Worm (Caenorhabditis elegans) whole organism, early embryonic: ENCODE data around the gene C16C4.18.
"Not testable (repeated sequence)": the region's sequence is repeated elsewhere in the genome, so short reads cannot be mapped to it uniquely, and the experiment has no call there.

Experiments
- B0310.2 ChIP-seq: sonication (generic microtip); optimal IDR thresholded peaks from 2 replicates; lab custom pipeline; 2016; ENCODE audit warnings: mild to moderate bottlenecking, missing genetic modification characterization, missing compliant biosample characterization
- F13C5.2 ChIP-seq: sonication (generic microtip); optimal IDR thresholded peaks from 2 replicates; lab custom pipeline; 2017; ENCODE audit warnings: mild to moderate bottlenecking, missing genetic modification characterization, inconsistent platforms, missing compliant biosample characterization
- aly-1 ChIP-seq: sonication (generic microtip); optimal IDR thresholded peaks from 2 replicates; lab custom pipeline; 2016; ENCODE audit warnings: missing genetic modification characterization, missing compliant biosample characterization
- ama-1 ChIP-seq: fragments of 150-350 bp; optimal IDR thresholded peaks from 2 replicates; lab custom pipeline; 2014
- ceh-13 ChIP-seq: fragments of 200-800 bp; sonication (Bioruptor generic); optimal IDR thresholded peaks from 2 replicates; lab custom pipeline; 2018; ENCODE audit warnings: mild to moderate bottlenecking, missing genetic modification characterization, missing compliant biosample characterization
- ceh-36 ChIP-seq: sonication (generic microtip); optimal IDR thresholded peaks from 2 replicates; lab custom pipeline; 2016; ENCODE audit warnings: missing genetic modification characterization, inconsistent platforms, missing compliant biosample characterization
- ets-7 ChIP-seq: sonication (generic microtip); optimal IDR thresholded peaks from 2 replicates; lab custom pipeline; 2016; ENCODE audit warnings: missing genotype, missing genetic modification characterization, missing compliant biosample characterization
- flt-1 ChIP-seq: fragments of 200-800 bp; sonication (Bioruptor generic); IDR thresholded peaks from 2 replicates; pipeline ENCODE4 v1.3.6; 2022; ENCODE audit warnings: missing genetic modification characterization, missing compliant biosample characterization
- hmbx-1 ChIP-seq: sonication (generic microtip); optimal IDR thresholded peaks from 2 replicates; lab custom pipeline; 2016; ENCODE audit warnings: mild to moderate bottlenecking, missing genetic modification characterization, missing compliant biosample characterization
- hmg-4 ChIP-seq: fragments of 200-800 bp; sonication (Bioruptor generic); optimal IDR thresholded peaks from 2 replicates; lab custom pipeline; 2018; ENCODE audit warnings: mild to moderate bottlenecking, missing genetic modification characterization, missing compliant biosample characterization
- hnd-1 ChIP-seq: sonication (generic microtip); optimal IDR thresholded peaks from 2 replicates; lab custom pipeline; 2016; ENCODE audit warnings: missing genetic modification characterization, missing compliant biosample characterization
- pes-1 ChIP-seq: fragments of 200-800 bp; sonication (Bioruptor generic); IDR thresholded peaks from 2 replicates; pipeline ENCODE4 v1.3.6; 2022; ENCODE audit warnings: missing genetic modification reagents, missing genetic modification characterization, missing compliant biosample characterization
- scrt-1 ChIP-seq: fragments of 200-800 bp; sonication (Bioruptor generic); IDR thresholded peaks from 2 replicates; pipeline ENCODE4 v1.3.6; 2022; ENCODE audit warnings: missing genetic modification characterization, missing compliant biosample characterization
- sea-1 ChIP-seq: fragments of 200-800 bp; sonication (Bioruptor generic); conservative IDR thresholded peaks from 2 replicates; pipeline ENCODE4 v1.3.6; 2022; ENCODE audit warnings: missing genetic modification characterization, missing compliant biosample characterization
- tbx-11 ChIP-seq: fragments of 200-800 bp; sonication (Bioruptor generic); IDR thresholded peaks from 2 replicates; pipeline ENCODE4 v1.3.6; 2022; ENCODE audit warnings: missing genetic modification characterization, missing compliant biosample characterization
- tbx-37 ChIP-seq: fragments of 200-800 bp; sonication (Bioruptor generic); conservative IDR thresholded peaks from 2 replicates; pipeline ENCODE4 v1.3.6; 2022; ENCODE audit warnings: missing genetic modification reagents, missing genetic modification characterization, missing compliant biosample characterization
- tra-4 ChIP-seq: sonication (generic microtip); optimal IDR thresholded peaks from 2 replicates; lab custom pipeline; 2017; ENCODE audit warnings: missing genetic modification characterization, missing compliant biosample characterization

C16C4.18 gene

DNA sequence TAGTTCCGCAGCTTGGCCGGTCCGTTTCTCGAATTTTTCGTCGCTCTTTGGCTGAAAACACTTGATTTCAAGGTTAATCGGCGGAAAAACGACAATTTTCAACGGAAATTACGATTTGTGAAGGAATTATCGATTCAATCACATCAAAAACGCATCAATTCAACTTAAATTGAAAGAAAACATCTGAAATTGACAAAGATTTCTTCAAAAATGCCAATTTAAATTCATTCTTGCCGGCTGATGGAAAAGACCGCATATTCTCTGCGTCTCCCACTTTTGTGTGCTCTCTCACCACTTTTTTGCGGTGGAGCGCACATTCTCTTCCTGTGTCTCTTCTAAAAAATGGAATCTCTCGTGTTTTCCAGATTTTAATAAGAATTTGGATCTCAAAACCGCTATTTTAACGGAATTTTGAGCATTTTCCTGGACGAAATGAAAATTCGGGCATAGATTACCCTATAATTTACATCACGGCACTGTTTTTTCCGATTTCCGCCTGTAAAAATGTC, at the start of gene C16C4.18:
Gene C16C4.18, minus strand, starts transcription at position 51 of the 509 bp plus-strand sequence.
- not testable (repeated sequence) for TF ChIP-seq hnd-1; tra-4 (tag; lab: Kevin White, UChicago); hmg-4

- TF ChIP-seq ceh-36 (tag; lab: Kevin White, UChicago) (no peak), hmbx-1 (tag; lab: Kevin White, UChicago) (no peak), tbx-37 (GFP tag; lab: Robert Waterston, UW) (no peak), tra-4 (tag; lab: Kevin White, UChicago) (no peak), B0310.2 (tag; lab: Kevin White, UChicago) (no peak), pes-1 (no peak), ets-7 (tag; lab: Kevin White, UChicago) (no peak), scrt-1 (GFP tag; lab: Robert Waterston, UW) (no peak), hmg-4 (no peak)
These were observed 44.0 kb upstream of the C16C4.18 start, which contains the start of gene math-22 for ce11 chrII:1905104-1905503. TSS of gene math-22 (plus strand) at chrII:1905404.

DNA sequence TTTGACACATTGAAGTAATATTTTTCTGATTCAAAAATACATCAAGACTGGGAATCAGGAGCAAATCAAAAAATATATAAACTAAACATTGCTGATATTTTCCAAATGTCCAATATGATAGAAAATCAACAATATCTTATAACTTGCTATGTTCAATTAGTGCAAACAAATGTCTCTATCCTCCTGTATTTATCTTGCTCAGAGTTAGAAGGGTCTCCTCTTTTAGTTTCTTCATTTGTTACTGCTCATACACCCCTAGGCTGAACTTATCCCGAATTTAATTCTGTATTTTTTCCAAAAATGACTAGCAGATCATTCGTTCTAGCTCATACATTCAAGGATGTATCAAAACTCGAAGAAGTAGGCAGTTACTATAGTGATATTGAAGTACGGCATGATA, 40.8 kb upstream of the C16C4.18 start, which contains the start of gene math-23:
Gene math-23, plus strand, starts transcription at position 301 of the 400 bp plus-strand sequence.
- TF ChIP-seq scrt-1 (GFP tag; lab: Robert Waterston, UW): no peak
- TF ChIP-seq ceh-13: no peak
- TF ChIP-seq pes-1: no peak
- TF ChIP-seq ceh-36 (tag; lab: Kevin White, UChicago): no peak
- TF ChIP-seq hmg-4: no peak
- TF ChIP-seq flt-1 (GFP tag; lab: Robert Waterston, UW): no peak
- no peak for TF ChIP-seq aly-1 (tag; lab: Kevin White, UChicago)
- TF ChIP-seq tbx-37 (GFP tag; lab: Robert Waterston, UW): no peak
- TF ChIP-seq F13C5.2 (tag; lab: Kevin White, UChicago): no peak
- TF ChIP-seq ets-7 (tag; lab: Kevin White, UChicago): no peak

DNA sequence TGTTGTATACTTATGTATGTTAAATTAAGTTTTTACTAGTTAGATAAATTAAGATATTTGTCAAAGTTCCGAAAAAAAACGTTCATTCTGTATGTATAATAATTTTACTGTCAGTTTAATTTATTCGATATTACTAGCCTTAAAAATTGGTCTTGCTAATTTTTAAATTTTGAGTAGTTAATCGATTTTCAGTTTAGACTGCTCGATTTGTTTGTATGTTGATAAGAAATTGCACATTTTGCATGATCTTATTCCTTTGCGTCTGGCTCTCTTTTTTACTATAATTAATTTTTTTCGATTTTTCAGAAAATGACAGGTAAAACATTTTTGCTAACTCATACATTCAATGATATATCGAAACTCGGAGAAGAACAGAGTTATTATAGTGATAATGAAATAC, 38.8 kb upstream of the C16C4.18 start, which contains the start of gene math-24:
Gene math-24, plus strand, starts transcription at position 301 of the 400 bp plus-strand sequence.
- no peak for TF ChIP-seq ama-1 (lab: Kevin White, UChicago)
- no peak for TF ChIP-seq aly-1 (tag; lab: Kevin White, UChicago)
- no peak for TF ChIP-seq scrt-1 (GFP tag; lab: Robert Waterston, UW)
- no peak for TF ChIP-seq hmbx-1 (tag; lab: Kevin White, UChicago)
- no peak for TF ChIP-seq ceh-13
- TF ChIP-seq tbx-37 (GFP tag; lab: Robert Waterston, UW): no peak
- no peak for TF ChIP-seq B0310.2 (tag; lab: Kevin White, UChicago)
- TF ChIP-seq flt-1 (GFP tag; lab: Robert Waterston, UW): no peak
- no peak for TF ChIP-seq sea-1 (GFP tag; lab: Robert Waterston, UW)
- no peak for TF ChIP-seq tbx-11 (GFP tag; lab: Robert Waterston, UW)
- no peak for TF ChIP-seq F13C5.2 (tag; lab: Kevin White, UChicago)
- TF ChIP-seq tra-4 (tag; lab: Kevin White, UChicago): no peak
- no peak for TF ChIP-seq pes-1
- TF ChIP-seq ets-7 (tag; lab: Kevin White, UChicago): no peak
- no peak for TF ChIP-seq hmg-4
- no peak for TF ChIP-seq hnd-1
- TF ChIP-seq ceh-36 (tag; lab: Kevin White, UChicago): no peak

- TF ChIP-seq hnd-1: no peak
- no peak for TF ChIP-seq ets-7 (tag; lab: Kevin White, UChicago)
- TF ChIP-seq hmg-4: no peak
- TF ChIP-seq B0310.2 (tag; lab: Kevin White, UChicago): no peak
- no peak for TF ChIP-seq ceh-36 (tag; lab: Kevin White, UChicago)
- no peak for TF ChIP-seq scrt-1 (GFP tag; lab: Robert Waterston, UW)
- TF ChIP-seq pes-1: no peak
- TF ChIP-seq sea-1 (GFP tag; lab: Robert Waterston, UW): no peak
- TF ChIP-seq F13C5.2 (tag; lab: Kevin White, UChicago): no peak
- no peak for TF ChIP-seq flt-1 (GFP tag; lab: Robert Waterston, UW)
- TF ChIP-seq tbx-37 (GFP tag; lab: Robert Waterston, UW): no peak
- TF ChIP-seq hmbx-1 (tag; lab: Kevin White, UChicago): no peak
- no peak for TF ChIP-seq tbx-11 (GFP tag; lab: Robert Waterston, UW)
- no peak for TF ChIP-seq ceh-13
- no peak for TF ChIP-seq ama-1 (lab: Kevin White, UChicago)
- TF ChIP-seq aly-1 (tag; lab: Kevin White, UChicago): no peak
- no peak for TF ChIP-seq tra-4 (tag; lab: Kevin White, UChicago)
These were observed 36.8 kb upstream of the C16C4.18 start, which contains the start of gene C46F9.6 for ce11 chrII:1897936-1898335. TSS of gene C46F9.6 (plus strand) at chrII:1898236.

- TF ChIP-seq ceh-36 (tag; lab: Kevin White, UChicago): no peak
- no peak for TF ChIP-seq tra-4 (tag; lab: Kevin White, UChicago)
- TF ChIP-seq ets-7 (tag; lab: Kevin White, UChicago): no peak
- no peak for TF ChIP-seq flt-1 (GFP tag; lab: Robert Waterston, UW)
- TF ChIP-seq aly-1 (tag; lab: Kevin White, UChicago): no peak
These were observed 34.6 kb upstream of the C16C4.18 start, which contains the start of gene math-25 for ce11 chrII:1895762-1896161. TSS of gene math-25 (plus strand) at chrII:1896062.

- no peak for TF ChIP-seq ceh-13
- no peak for TF ChIP-seq tbx-11 (GFP tag; lab: Robert Waterston, UW)
- no peak for TF ChIP-seq hmbx-1 (tag; lab: Kevin White, UChicago)
- TF ChIP-seq F13C5.2 (tag; lab: Kevin White, UChicago): no peak
- no peak for TF ChIP-seq aly-1 (tag; lab: Kevin White, UChicago)
- no peak for TF ChIP-seq B0310.2 (tag; lab: Kevin White, UChicago)
- TF ChIP-seq ama-1 (lab: Kevin White, UChicago): no peak
- no peak for TF ChIP-seq hmg-4
These were observed 34.1 kb upstream of the C16C4.18 start, which contains the start of gene C46F9.5 for ce11 chrII:1895278-1895677. TSS of gene C46F9.5 (plus strand) at chrII:1895578.
